Fruit fly (Drosophila melanogaster): Measurements from ENCODE around the gene SMC6.

DNA sequence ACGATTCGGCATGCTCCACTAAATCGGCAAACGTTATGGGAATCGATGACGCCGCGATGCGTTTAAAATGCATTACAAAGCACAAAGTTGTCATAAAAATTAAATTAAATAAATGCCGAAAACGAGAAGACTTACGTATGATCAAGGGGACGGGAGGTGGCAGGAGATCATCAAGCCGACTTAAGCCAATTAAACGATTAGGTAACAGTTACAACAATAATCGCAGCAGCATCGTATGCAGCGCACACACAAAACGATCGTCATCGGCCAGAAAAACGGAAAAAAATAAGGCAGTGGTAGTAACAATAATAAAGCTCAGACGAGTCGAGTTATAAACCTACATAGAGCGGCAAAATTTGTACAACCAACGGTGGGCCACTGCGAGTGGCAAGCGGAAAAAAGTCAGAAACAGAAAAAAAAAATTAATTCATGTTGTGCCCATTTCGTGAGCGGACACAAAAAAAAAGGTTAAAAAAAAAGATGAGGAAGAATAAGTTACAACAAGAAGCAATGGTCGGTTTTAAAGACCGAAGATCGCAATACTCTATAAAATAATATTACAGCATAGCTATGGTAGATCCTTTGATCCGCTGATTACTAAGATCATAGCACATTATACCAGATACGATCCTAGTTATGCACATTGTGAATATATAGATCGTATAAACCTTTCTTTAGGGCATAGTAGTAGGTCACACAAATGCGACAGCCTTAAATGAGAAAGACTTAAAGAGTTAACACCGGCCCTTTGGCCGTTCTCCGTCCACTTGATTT lies 13.3 kb upstream of the SMC6 start:
- TF ChIP-seq usp (GFP tag; optimal IDR thresholded peaks at IDR 0.05) (no peak), EcR (GFP tag; optimal IDR thresholded peaks at IDR 0.05) (no peak), CG8478 (optimal IDR thresholded peaks at IDR 0.05) (no peak)
